Fruit fly (Drosophila melanogaster) whole organism, embryonic: ENCODE results near the gene CG32302.

ENCODE experiments used
- CG15696 ChIP-seq: fragments of 200-800 bp; sonication (Bioruptor generic); optimal IDR thresholded peaks from 2 replicates; lab custom pipeline; 2019; ENCODE audit warnings: missing biosample characterization, mild to moderate bottlenecking, missing genetic modification characterization, moderate library complexity
- CG8765 ChIP-seq: fragments of 200-800 bp; sonication (Bioruptor generic); IDR thresholded peaks from 2 replicates; pipeline ENCODE4 v1.3.6; 2022; ENCODE audit warnings: missing biosample characterization, missing genetic modification characterization
- Gug ChIP-seq: fragments of 200-800 bp; sonication (Bioruptor generic); IDR thresholded peaks from 4 replicates; pipeline ENCODE4 v1.3.6; 2022; ENCODE audit warnings: missing biosample characterization, missing genetic modification characterization
- bsh ChIP-seq, 2 experiments: fragments of 200-800 bp; sonication (Bioruptor generic); optimal IDR thresholded peaks; 2 replicates each; lab custom pipeline; 2017 to 2018; ENCODE audit warnings: mild to moderate bottlenecking in 2 of 2, missing biosample characterization in 2 of 2, missing genetic modification characterization in 2 of 2, moderate library complexity in 1 of 2
- kay ChIP-seq: fragments of 200-800 bp; sonication (Bioruptor generic); optimal IDR thresholded peaks from 2 replicates; lab custom pipeline; 2016; ENCODE audit warnings: missing biosample characterization, missing genetic modification characterization
- sd ChIP-seq: fragments of 200-800 bp; sonication (Bioruptor generic); optimal IDR thresholded peaks from 3 replicates; lab custom pipeline; 2018; ENCODE audit warnings: missing biosample characterization, mild to moderate bottlenecking, missing genetic modification characterization, moderate library complexity

- TF ChIP-seq sd (tag; lab: Kevin White, UChicago) (peak; percentile 86), Gug (no peak), CG8765 (GFP tag; lab: Robert Waterston, UW) (no peak), CG15696 (tag; lab: Kevin White, UChicago) (no peak), bsh (GFP tag; optimal IDR thresholded peaks at IDR 0.05; lab: Kevin White, UChicago) (no peak), kay (GFP tag; lab: Kevin White, UChicago) (no peak)
Measured at dm6 chr3L:2253962-2254662, 14.5 kb upstream of the CG32302 start.
